Worm (Caenorhabditis elegans) whole organism, late embryonic: Measurements from ENCODE around the gene Y45F10C.4.

Experiments used
- T23F11.4 ChIP-seq: fragments of 200-800 bp; sonication (Bioruptor generic); optimal IDR thresholded peaks from 2 replicates; lab custom pipeline; 2018; ENCODE audit warnings: mild to moderate bottlenecking, missing genetic modification characterization, missing compliant biosample characterization
- ama-1 ChIP-seq: fragments of 150-350 bp; optimal IDR thresholded peaks from 2 replicates; lab custom pipeline; 2014
- ceh-24 ChIP-seq: sonication (generic microtip); optimal IDR thresholded peaks from 2 replicates; lab custom pipeline; 2016; ENCODE audit warnings: mild to moderate bottlenecking, missing genetic modification characterization, missing compliant biosample characterization
- ceh-9 ChIP-seq: sonication (generic microtip); optimal IDR thresholded peaks from 2 replicates; lab custom pipeline; 2016; ENCODE audit warnings: mild to moderate bottlenecking, missing genetic modification characterization, inconsistent platforms, missing compliant biosample characterization
- che-1 ChIP-seq: sonication (generic microtip); optimal IDR thresholded peaks from 2 replicates; lab custom pipeline; 2016; ENCODE audit warnings: mild to moderate bottlenecking, missing genetic modification characterization, missing compliant biosample characterization
- eyg-1 ChIP-seq: sonication (generic microtip); optimal IDR thresholded peaks from 2 replicates; lab custom pipeline; 2016; ENCODE audit warnings: missing genotype, missing genetic modification characterization, missing compliant biosample characterization
- fax-1 ChIP-seq: sonication (generic microtip); optimal IDR thresholded peaks from 2 replicates; lab custom pipeline; 2016; ENCODE audit warnings: missing genotype, missing genetic modification characterization, missing compliant biosample characterization
- nfya-1 ChIP-seq: sonication (generic microtip); optimal IDR thresholded peaks from 2 replicates; lab custom pipeline; 2017; ENCODE audit warnings: missing genetic modification characterization, mild to moderate bottlenecking, missing compliant biosample characterization, antibody characterized with exemption, moderate library complexity
- pat-9 ChIP-seq: fragments of 200-800 bp; sonication (Bioruptor generic); optimal IDR thresholded peaks from 2 replicates; lab custom pipeline; 2018; ENCODE audit warnings: mild to moderate bottlenecking, missing genetic modification characterization, moderate library complexity, missing compliant biosample characterization
- pqm-1 ChIP-seq: sonication (generic microtip); optimal IDR thresholded peaks from 2 replicates; lab custom pipeline; 2016; ENCODE audit warnings: missing genetic modification characterization, missing compliant biosample characterization
- rnt-1 ChIP-seq: sonication (generic microtip); optimal IDR thresholded peaks from 2 replicates; lab custom pipeline; 2016; ENCODE audit warnings: missing genetic modification characterization, missing compliant biosample characterization

DNA sequence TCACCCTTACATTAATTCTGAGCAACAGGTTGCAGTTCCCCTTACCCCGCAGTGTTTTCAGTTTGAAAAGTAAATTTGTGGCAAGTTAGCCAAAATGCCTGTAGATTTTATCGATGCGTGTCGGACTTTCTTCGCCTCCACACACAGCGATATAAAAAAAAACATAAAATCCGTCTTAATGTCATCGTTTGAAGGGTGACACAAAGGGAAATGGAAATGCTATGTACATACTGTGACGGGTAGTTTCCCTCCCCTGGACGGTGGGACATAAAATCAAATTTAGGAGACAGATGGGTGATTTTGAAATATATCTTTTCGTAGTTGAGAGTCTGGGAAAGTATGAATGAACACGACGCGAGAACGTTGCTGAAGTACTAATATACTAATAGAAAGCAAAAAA, 28.5 kb upstream of the Y45F10C.4 start:
- TF ChIP-seq che-1 (tag; lab: Kevin White, UChicago) (no peak), ama-1 (lab: Kevin White, UChicago) (no peak), rnt-1 (tag; lab: Kevin White, UChicago) (no peak), nfya-1 (tag; lab: Kevin White, UChicago) (no peak), T23F11.4 (GFP tag; lab: Kevin White, UChicago) (no peak), eyg-1 (no peak), pqm-1 (tag; lab: Kevin White, UChicago) (no peak), ceh-9 (tag; lab: Kevin White, UChicago) (no peak), pat-9 (no peak), fax-1 (tag; lab: Kevin White, UChicago) (no peak), ceh-24 (tag; lab: Kevin White, UChicago) (no peak)
